Worm (Caenorhabditis elegans) whole organism, L4 larva: ENCODE results near the gene ufd-2.

ENCODE experiments used
- F10B5.3 ChIP-seq: sonication (generic microtip); optimal IDR thresholded peaks from 2 replicates; lab custom pipeline; 2016; ENCODE audit warnings: mild to moderate bottlenecking, missing genetic modification characterization, missing compliant biosample characterization
- F37D6.2 ChIP-seq: sonication (generic microtip); optimal IDR thresholded peaks from 2 replicates; lab custom pipeline; 2016; ENCODE audit warnings: mild to moderate bottlenecking, missing genetic modification characterization, missing compliant biosample characterization
- R02D3.7 ChIP-seq: fragments of 150-350 bp; sonication (generic microtip); optimal IDR thresholded peaks from 3 replicates; lab custom pipeline; 2014; ENCODE audit warnings: missing biosample characterization, missing genetic modification characterization
- T26A8.4 ChIP-seq: fragments of 200-800 bp; sonication (Bioruptor generic); IDR thresholded peaks from 2 replicates; pipeline ENCODE4 v1.3.6; 2022; ENCODE audit warnings: missing genetic modification characterization, missing compliant biosample characterization
- Y48G9A.11 ChIP-seq: fragments of 200-800 bp; sonication (Bioruptor generic); IDR thresholded peaks from 2 replicates; pipeline ENCODE4 v1.3.6; 2022; ENCODE audit warnings: missing genetic modification reagents, missing genetic modification characterization, missing compliant biosample characterization
- Y5F2A.4 ChIP-seq: fragments of 200-800 bp; sonication (Bioruptor generic); optimal IDR thresholded peaks from 2 replicates; lab custom pipeline; 2018; ENCODE audit warnings: mild to moderate bottlenecking, missing genetic modification characterization, missing compliant biosample characterization
- ZK337.2 ChIP-seq: fragments of 200-800 bp; sonication (Bioruptor generic); IDR thresholded peaks from 2 replicates; pipeline ENCODE4 v1.3.6; 2022; ENCODE audit warnings: missing genetic modification reagents, missing genetic modification characterization, missing compliant biosample characterization
- ama-1 ChIP-seq: fragments of 150-350 bp; optimal IDR thresholded peaks from 2 replicates; lab custom pipeline; 2014; ENCODE audit warnings: inconsistent platforms, mixed read lengths
- arid-1 ChIP-seq: fragments of 200-800 bp; sonication (Bioruptor generic); conservative IDR thresholded peaks from 2 replicates; pipeline ENCODE4 v1.3.6; 2022; ENCODE audit warnings: missing genetic modification reagents, missing genetic modification characterization, missing compliant biosample characterization
- attf-4 ChIP-seq: sonication (generic microtip); optimal IDR thresholded peaks from 3 replicates; lab custom pipeline; 2017; ENCODE audit warnings: missing biosample characterization, missing genetic modification characterization
- ceh-20 ChIP-seq: fragments of 200-800 bp; sonication (Bioruptor generic); IDR thresholded peaks from 2 replicates; pipeline ENCODE4 v1.3.6; 2022; ENCODE audit warnings: missing genetic modification reagents, missing genetic modification characterization, missing compliant biosample characterization
- ceh-28 ChIP-seq: fragments of 150-350 bp; optimal IDR thresholded peaks from 2 replicates; lab custom pipeline; 2014; ENCODE audit warnings: missing biosample characterization, missing genetic modification reagents, missing genetic modification characterization
- ceh-44 ChIP-seq: fragments of 200-800 bp; sonication (Bioruptor generic); IDR thresholded peaks from 2 replicates; pipeline ENCODE4 v1.3.6; 2022; ENCODE audit warnings: missing genetic modification reagents, missing genetic modification characterization, missing compliant biosample characterization
- ceh-62 ChIP-seq: sonication (generic microtip); optimal IDR thresholded peaks from 2 replicates; lab custom pipeline; 2017; ENCODE audit warnings: missing biosample characterization, missing genetic modification characterization
- ctbp-1 ChIP-seq: fragments of 200-800 bp; sonication (Bioruptor generic); IDR thresholded peaks from 2 replicates; pipeline ENCODE4 v1.3.6; 2022; ENCODE audit warnings: missing genetic modification reagents, missing genetic modification characterization, missing compliant biosample characterization
- daf-16 ChIP-seq, 3 experiments: sonication (generic microtip); optimal IDR thresholded peaks; 2 replicates each; lab custom pipeline; 2016 to 2017; ENCODE audit warnings: missing genetic modification characterization in 3 of 3, missing genetic modification reagents in 3 of 3, mild to moderate bottlenecking in 2 of 3, missing compliant biosample characterization in 2 of 3, missing biosample characterization in 1 of 3, moderate library complexity in 1 of 3
- daf-19 ChIP-seq: fragments of 200-800 bp; sonication (Bioruptor generic); conservative IDR thresholded peaks from 2 replicates; pipeline ENCODE4 v1.3.6; 2022; ENCODE audit warnings: missing genetic modification characterization, missing compliant biosample characterization
- daf-8 ChIP-seq: fragments of 200-800 bp; sonication (Bioruptor generic); IDR thresholded peaks from 2 replicates; pipeline ENCODE4 v1.3.6; 2022; ENCODE audit warnings: missing genetic modification characterization, missing compliant biosample characterization
- dmd-6 ChIP-seq: fragments of 200-800 bp; sonication (Bioruptor generic); IDR thresholded peaks from 2 replicates; pipeline ENCODE4 v1.3.6; 2022; ENCODE audit warnings: missing genetic modification reagents, missing genetic modification characterization, missing compliant biosample characterization
- dmd-8 ChIP-seq: fragments of 200-800 bp; sonication (Bioruptor generic); IDR thresholded peaks from 2 replicates; pipeline ENCODE4 v1.3.6; 2022; ENCODE audit warnings: missing genetic modification characterization, missing compliant biosample characterization
- dpl-1 ChIP-seq: fragments of 150-350 bp; optimal IDR thresholded peaks from 2 replicates; lab custom pipeline; 2014; ENCODE audit warnings: missing biosample characterization, missing genetic modification reagents, missing genetic modification characterization
- duxl-1 ChIP-seq: sonication (generic microtip); optimal IDR thresholded peaks from 2 replicates; lab custom pipeline; 2016; ENCODE audit warnings: mild to moderate bottlenecking, missing genetic modification characterization, moderate library complexity, missing compliant biosample characterization; ENCODE audit not compliant: poor library complexity
- egl-43 ChIP-seq: fragments of 200-800 bp; sonication (Bioruptor generic); IDR thresholded peaks from 2 replicates; pipeline ENCODE4 v1.3.6; 2022; ENCODE audit warnings: missing genetic modification reagents, missing genetic modification characterization, missing compliant biosample characterization
- fkh-10 ChIP-seq: fragments of 150-350 bp; optimal IDR thresholded peaks from 2 replicates; lab custom pipeline; 2014; ENCODE audit warnings: missing biosample characterization, missing genetic modification reagents, missing genetic modification characterization
- fos-1 ChIP-seq: fragments of 150-350 bp; optimal IDR thresholded peaks from 2 replicates; lab custom pipeline; 2014; ENCODE audit warnings: missing biosample characterization, missing genetic modification characterization
- hif-1 ChIP-seq, 2 experiments: sonication (generic microtip); optimal IDR thresholded peaks; 2 replicates each; lab custom pipeline; 2016 to 2017; ENCODE audit warnings: missing compliant biosample characterization in 2 of 2, missing genetic modification characterization in 2 of 2, missing genetic modification reagents in 2 of 2, missing genotype in 2 of 2, mild to moderate bottlenecking in 1 of 2
- hlh-30 ChIP-seq: sonication (generic microtip); optimal IDR thresholded peaks from 2 replicates; lab custom pipeline; 2017; ENCODE audit warnings: antibody characterized with exemption, mild to moderate bottlenecking, missing genetic modification characterization, missing compliant biosample characterization; ENCODE audit not compliant: insufficient read depth
- hmg-1.1 ChIP-seq: fragments of 200-800 bp; sonication (Bioruptor generic); IDR thresholded peaks from 2 replicates; pipeline ENCODE4 v1.3.6; 2022; ENCODE audit warnings: missing genetic modification reagents, missing genetic modification characterization, missing compliant biosample characterization
- lin-13 ChIP-seq: fragments of 150-350 bp; optimal IDR thresholded peaks from 2 replicates; lab custom pipeline; 2014; ENCODE audit warnings: missing biosample characterization, missing genetic modification reagents, missing genetic modification characterization
- lin-29 ChIP-seq: fragments of 200-800 bp; sonication (Bioruptor generic); IDR thresholded peaks from 2 replicates; pipeline ENCODE4 v1.3.6; 2022; ENCODE audit warnings: missing genetic modification reagents, missing genetic modification characterization, missing compliant biosample characterization
- lin-38 ChIP-seq: fragments of 200-800 bp; sonication (Bioruptor generic); IDR thresholded peaks from 2 replicates; pipeline ENCODE4 v1.3.6; 2022; ENCODE audit warnings: missing genetic modification reagents, missing genetic modification characterization, missing compliant biosample characterization
- lsy-2 ChIP-seq, 2 experiments: fragments of 150-350 bp in 1 of 2; sonication (generic microtip) in 1 of 2; optimal IDR thresholded peaks; 2 replicates each; lab custom pipeline; 2014 to 2017; ENCODE audit warnings: missing biosample characterization in 2 of 2, missing genetic modification characterization in 2 of 2
- mep-1 ChIP-seq: fragments of 150-350 bp; sonication (generic microtip); optimal IDR thresholded peaks from 3 replicates; lab custom pipeline; 2014; ENCODE audit warnings: missing biosample characterization, missing genetic modification characterization
- mxl-3 ChIP-seq: fragments of 200-800 bp; sonication (Bioruptor generic); optimal IDR thresholded peaks from 2 replicates; lab custom pipeline; 2018; ENCODE audit warnings: mild to moderate bottlenecking, missing genetic modification characterization, missing compliant biosample characterization
- nhr-102 ChIP-seq: sonication (generic microtip); optimal IDR thresholded peaks from 2 replicates; lab custom pipeline; 2016; ENCODE audit warnings: mild to moderate bottlenecking, missing genetic modification characterization, moderate library complexity, missing compliant biosample characterization
- nhr-11 ChIP-seq: fragments of 150-350 bp; optimal IDR thresholded peaks from 2 replicates; lab custom pipeline; 2014; ENCODE audit warnings: missing biosample characterization, missing genetic modification characterization
- nhr-111 ChIP-seq: fragments of 200-800 bp; sonication (Bioruptor generic); optimal IDR thresholded peaks from 2 replicates; lab custom pipeline; 2018; ENCODE audit warnings: mild to moderate bottlenecking, missing genetic modification characterization, missing compliant biosample characterization
- nhr-25 ChIP-seq: sonication (generic microtip); optimal IDR thresholded peaks from 2 replicates; lab custom pipeline; 2017; ENCODE audit warnings: missing genetic modification characterization, mild to moderate bottlenecking, missing compliant biosample characterization, antibody characterized with exemption, moderate library complexity, borderline replicate concordance; ENCODE audit not compliant: insufficient read depth
- nhr-28 ChIP-seq: fragments of 150-350 bp; optimal IDR thresholded peaks from 2 replicates; lab custom pipeline; 2014; ENCODE audit warnings: missing biosample characterization, missing genetic modification characterization
- nhr-6 ChIP-seq: fragments of 150-350 bp; optimal IDR thresholded peaks from 2 replicates; lab custom pipeline; 2014; ENCODE audit warnings: missing biosample characterization, missing genetic modification characterization
- php-3 ChIP-seq: fragments of 200-800 bp; sonication (Bioruptor generic); IDR thresholded peaks from 2 replicates; pipeline ENCODE4 v1.3.6; 2022; ENCODE audit warnings: missing genetic modification reagents, missing genetic modification characterization, missing compliant biosample characterization
- sdz-12 ChIP-seq: fragments of 200-800 bp; sonication (Bioruptor generic); optimal IDR thresholded peaks from 2 replicates; lab custom pipeline; 2018; ENCODE audit warnings: mild to moderate bottlenecking, missing genetic modification characterization, missing compliant biosample characterization
- skn-1 ChIP-seq: fragments of 150-350 bp; optimal IDR thresholded peaks from 2 replicates; lab custom pipeline; 2014; ENCODE audit warnings: missing biosample characterization, missing genetic modification characterization
- snpc-4 ChIP-seq: fragments of 150-350 bp; optimal IDR thresholded peaks from 2 replicates; lab custom pipeline; 2014; ENCODE audit warnings: missing biosample characterization, missing genetic modification characterization
- tag-97 ChIP-seq: fragments of 200-800 bp; sonication (Bioruptor generic); IDR thresholded peaks from 2 replicates; pipeline ENCODE4 v1.3.6; 2022; ENCODE audit warnings: missing genetic modification characterization, missing compliant biosample characterization
- unc-39 ChIP-seq: sonication (generic microtip); optimal IDR thresholded peaks from 2 replicates; lab custom pipeline; 2017; ENCODE audit warnings: missing biosample characterization, missing genetic modification characterization
- unc-62 ChIP-seq, 3 experiments: fragments of 150-350 bp in 1 of 3; sonication (generic microtip); optimal IDR thresholded peaks in 2 of 3; peaks in 1 of 3; 1 replicate in 1 of 3; 2 replicates in 2 of 3; lab custom pipeline; 2014 to 2017; ENCODE audit warnings: missing biosample characterization in 3 of 3, missing genetic modification characterization in 3 of 3, missing genetic modification reagents in 3 of 3, missing genotype in 1 of 3
- zfp-2 ChIP-seq: sonication (generic microtip); optimal IDR thresholded peaks from 2 replicates; lab custom pipeline; 2016; ENCODE audit warnings: mild to moderate bottlenecking, missing genetic modification characterization, missing compliant biosample characterization
- zip-2 ChIP-seq: fragments of 150-350 bp; optimal IDR thresholded peaks from 2 replicates; lab custom pipeline; 2014; ENCODE audit warnings: missing biosample characterization, missing genetic modification characterization

Gene ufd-2

ce11 chrII:8071801-8072544 lies 9.4 kb downstream of the ufd-2 start (continued):
- TF ChIP-seq T26A8.4 (GFP tag; lab: Robert Waterston, UW) (0 out of 2 replicates have a peak, but pooled peaks have one; percentile 23), Y5F2A.4 (GFP tag; lab: Kevin White, UChicago) (no peak), unc-62 (GFP tag; optimal IDR thresholded peaks at IDR 0.05 in 1 of 2; lab: Kevin White, UChicago) (peak in 1 of 2 experiments; percentile 99), unc-62 (tag; optimal IDR thresholded peaks at IDR 0.05; lab: Kevin White, UChicago) (no peak), dmd-6 (GFP tag; lab: Robert Waterston, UW) (0 out of 2 replicates have a peak, but pooled peaks have one; percentile 18), lin-29 (GFP tag; lab: Robert Waterston, UW) (no peak), ceh-20 (GFP tag; lab: Robert Waterston, UW) (peak; percentile 74; the same call in 1 of the 2 replicates), ceh-28 (tag; lab: Kevin White, UChicago) (no peak), hlh-30 (tag; lab: Kevin White, UChicago) (peak; percentile 94), hif-1 (tag; optimal IDR thresholded peaks at IDR 0.05; lab: Kevin White, UChicago) (peak in 1 of 2 experiments; percentile 41), F10B5.3 (tag; lab: Kevin White, UChicago) (no peak), nhr-102 (no peak), lin-13 (no peak), ctbp-1 (GFP tag; lab: Robert Waterston, UW) (peak; percentile 73; the same call in 1 of the 2 replicates), fos-1 (tag; lab: Kevin White, UChicago) (no peak), nhr-6 (tag; lab: Kevin White, UChicago) (no peak), F37D6.2 (no peak), dpl-1 (no peak), dmd-8 (no peak), ceh-44 (GFP tag; lab: Robert Waterston, UW) (no peak), mxl-3 (peak; percentile 69), ceh-62 (tag; lab: Kevin White, UChicago) (no peak), zip-2 (tag; lab: Kevin White, UChicago) (no peak), duxl-1 (tag; lab: Kevin White, UChicago) (no peak), nhr-11 (peak; percentile 54), nhr-28 (tag; lab: Kevin White, UChicago) (peak; percentile 16), php-3 (GFP tag; lab: Robert Waterston, UW) (no peak), lin-38 (0 out of 2 replicates have a peak, but pooled peaks have one; percentile 28), snpc-4 (tag; lab: Kevin White, UChicago) (no peak), skn-1 (tag; lab: Kevin White, UChicago) (no peak), attf-4 (no peak), ama-1 (no peak), egl-43 (GFP tag; lab: Robert Waterston, UW) (no peak), arid-1 (GFP tag; lab: Robert Waterston, UW) (no peak), sdz-12 (GFP tag; lab: Kevin White, UChicago) (no peak), ZK337.2 (GFP tag; lab: Robert Waterston, UW) (no peak), tag-97 (GFP tag; lab: Robert Waterston, UW) (no peak), fkh-10 (GFP tag; lab: Kevin White, UChicago) (no peak), daf-19 (no peak), nhr-25 (tag; lab: Kevin White, UChicago) (no peak), unc-39 (tag; lab: Kevin White, UChicago) (no peak), hmg-1.1 (peak; percentile 58; the same call in 1 of the 2 replicates), R02D3.7 (no peak), zfp-2 (tag; lab: Kevin White, UChicago) (no peak), nhr-111 (no peak), daf-8 (no peak), mep-1 (tag; lab: Kevin White, UChicago) (peak; percentile 57), daf-16 (GFP tag; optimal IDR thresholded peaks at IDR 0.05; lab: Kevin White, UChicago) (peak in 1 of 2 experiments; percentile 63), daf-16 (tag; optimal IDR thresholded peaks at IDR 0.05; lab: Kevin White, UChicago) (no peak), lsy-2 (tag; optimal IDR thresholded peaks at IDR 0.05; lab: Kevin White, UChicago) (peak in 1 of 2 experiments; percentile 66), Y48G9A.11 (GFP tag; lab: Robert Waterston, UW) (no peak)
